Worm (Caenorhabditis elegans) whole organism, L1 larva: ENCODE measurements around the gene F48E3.2.
A peak's percentile ranks its signal among the peaks of the same experiment; 100 is the strongest.

ENCODE experiments used
- C16A3.4 ChIP-seq: fragments of 150-350 bp; optimal IDR thresholded peaks from 2 replicates; lab custom pipeline; 2014; ENCODE audit warnings: missing biosample characterization, missing genetic modification characterization
- C34B4.2 ChIP-seq: sonication (generic microtip); optimal IDR thresholded peaks from 2 replicates; lab custom pipeline; 2017; ENCODE audit warnings: mild to moderate bottlenecking, missing genetic modification characterization, missing compliant biosample characterization
- Y116A8C.19 ChIP-seq: sonication (generic microtip); optimal IDR thresholded peaks from 2 replicates; lab custom pipeline; 2016; ENCODE audit warnings: missing compliant biosample characterization, missing genetic modification characterization, borderline replicate concordance
- ama-1 ChIP-seq: fragments of 150-350 bp; optimal IDR thresholded peaks from 2 replicates; lab custom pipeline; 2014
- ceh-88 ChIP-seq: fragments of 200-800 bp; sonication (Bioruptor generic); IDR thresholded peaks from 2 replicates; pipeline ENCODE4 v1.3.6; 2022; ENCODE audit warnings: missing genetic modification characterization, missing compliant biosample characterization
- ces-1 ChIP-seq: fragments of 150-350 bp; optimal IDR thresholded peaks from 2 replicates; lab custom pipeline; 2014; ENCODE audit warnings: missing biosample characterization, missing genetic modification reagents, missing genetic modification characterization
- efl-1 ChIP-seq, 4 experiments: fragments of 150-350 bp; optimal IDR thresholded peaks in 3 of 4; peaks in 1 of 4; 1 replicate in 1 of 4; 2 replicates in 3 of 4; lab custom pipeline; 2014; ENCODE audit warnings: missing biosample characterization in 2 of 4, missing genetic modification characterization in 2 of 4, missing genetic modification reagents in 2 of 4
- efl-3 ChIP-seq: fragments of 200-800 bp; sonication (Bioruptor generic); optimal IDR thresholded peaks from 2 replicates; lab custom pipeline; 2018; ENCODE audit warnings: mild to moderate bottlenecking, missing genetic modification characterization, missing compliant biosample characterization
- egl-27 ChIP-seq, 2 experiments: fragments of 150-350 bp in 1 of 2; sonication (generic microtip); optimal IDR thresholded peaks; 3 replicates each; lab custom pipeline; 2017 to 2018; ENCODE audit warnings: missing biosample characterization in 2 of 2, missing genetic modification characterization in 2 of 2, missing genetic modification reagents in 2 of 2
- ets-5 ChIP-seq: fragments of 200-800 bp; sonication (Bioruptor generic); IDR thresholded peaks from 2 replicates; pipeline ENCODE4 v1.3.6; 2022; ENCODE audit warnings: missing genetic modification characterization, missing compliant biosample characterization
- fkh-10 ChIP-seq: sonication (generic microtip); optimal IDR thresholded peaks from 2 replicates; lab custom pipeline; 2017; ENCODE audit warnings: missing biosample characterization, missing genetic modification reagents, missing genetic modification characterization
- fkh-4 ChIP-seq: sonication (generic microtip); optimal IDR thresholded peaks from 2 replicates; lab custom pipeline; 2016; ENCODE audit warnings: missing compliant biosample characterization, missing genetic modification characterization, borderline replicate concordance
- fkh-8 ChIP-seq: sonication (generic microtip); optimal IDR thresholded peaks from 2 replicates; lab custom pipeline; 2016; ENCODE audit warnings: mild to moderate bottlenecking, missing genetic modification characterization, missing compliant biosample characterization
- grh-1 ChIP-seq: fragments of 200-800 bp; sonication (Bioruptor generic); IDR thresholded peaks from 2 replicates; pipeline ENCODE4 v1.3.6; 2022; ENCODE audit warnings: missing genetic modification reagents, missing genetic modification characterization, missing compliant biosample characterization
- isw-1 ChIP-seq: fragments of 200-800 bp; sonication (Bioruptor generic); IDR thresholded peaks from 2 replicates; pipeline ENCODE4 v1.3.6; 2022; ENCODE audit warnings: missing genetic modification characterization, missing compliant biosample characterization
- lin-14 ChIP-seq: fragments of 200-800 bp; sonication (Bioruptor generic); optimal IDR thresholded peaks from 2 replicates; lab custom pipeline; 2018; ENCODE audit warnings: mild to moderate bottlenecking, missing genetic modification characterization, moderate library complexity, missing compliant biosample characterization
- mep-1 ChIP-seq: fragments of 150-350 bp; optimal IDR thresholded peaks from 2 replicates; lab custom pipeline; 2014; ENCODE audit warnings: missing biosample characterization, missing genetic modification characterization
- nhr-237 ChIP-seq: fragments of 150-350 bp; optimal IDR thresholded peaks from 2 replicates; lab custom pipeline; 2014; ENCODE audit warnings: missing biosample characterization, missing genetic modification characterization
- pag-3 ChIP-seq: sonication (generic microtip); optimal IDR thresholded peaks from 2 replicates; lab custom pipeline; 2017; ENCODE audit warnings: missing genetic modification characterization, mild to moderate bottlenecking, missing compliant biosample characterization, antibody characterized with exemption, borderline replicate concordance; ENCODE audit not compliant: insufficient read depth
- pax-3 ChIP-seq: fragments of 200-800 bp; sonication (Bioruptor generic); optimal IDR thresholded peaks from 2 replicates; lab custom pipeline; 2018; ENCODE audit warnings: mild to moderate bottlenecking, missing genetic modification characterization, moderate library complexity, missing compliant biosample characterization
- rnt-1 ChIP-seq: sonication (generic microtip); optimal IDR thresholded peaks from 2 replicates; lab custom pipeline; 2016; ENCODE audit warnings: mild to moderate bottlenecking, missing genetic modification characterization, moderate library complexity, missing compliant biosample characterization
- snu-23 ChIP-seq: sonication (generic microtip); optimal IDR thresholded peaks from 2 replicates; lab custom pipeline; 2016; ENCODE audit warnings: missing genetic modification characterization, missing compliant biosample characterization
- sox-4 ChIP-seq: sonication (generic microtip); optimal IDR thresholded peaks from 2 replicates; lab custom pipeline; 2016; ENCODE audit warnings: missing genetic modification characterization, missing compliant biosample characterization
- zag-1 ChIP-seq: fragments of 150-350 bp; optimal IDR thresholded peaks from 2 replicates; lab custom pipeline; 2014; ENCODE audit warnings: missing biosample characterization, missing genetic modification characterization
- ztf-4 ChIP-seq: fragments of 150-350 bp; optimal IDR thresholded peaks from 2 replicates; lab custom pipeline; 2014; ENCODE audit warnings: missing biosample characterization, missing genetic modification characterization

F48E3.2 gene

DNA sequence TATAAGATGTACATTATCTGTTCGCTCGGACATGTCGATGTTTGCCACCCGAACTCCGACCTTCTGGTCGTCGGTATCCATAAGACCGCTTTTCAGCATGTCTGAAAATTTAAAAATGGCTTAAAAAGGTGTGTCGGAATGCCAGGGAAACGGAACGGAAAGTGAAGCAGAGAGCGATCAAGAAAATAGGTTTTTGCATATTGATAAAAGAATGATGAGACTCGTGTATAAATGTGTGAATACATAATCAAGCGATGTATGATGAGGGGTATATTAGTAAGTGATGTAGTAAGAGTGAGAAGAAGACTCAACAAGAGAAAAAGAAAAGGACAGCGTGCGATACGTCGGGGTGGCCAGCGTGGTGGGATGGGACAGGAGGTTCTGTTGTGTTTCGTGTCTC is 50.4 kb downstream of the F48E3.2 start, which contains the start of gene acl-12:
Gene acl-12 (minus strand): TSS at position 101 of the 400 bp plus-strand sequence.
- no peak for TF ChIP-seq pax-3 (tag; lab: Kevin White, UChicago)
- TF ChIP-seq mep-1 (tag; lab: Kevin White, UChicago), result peak; percentile 1
- TF ChIP-seq egl-27 (tag; optimal IDR thresholded peaks at IDR 0.05; lab: Kevin White, UChicago), result no peak
- no peak for TF ChIP-seq efl-1 (optimal IDR thresholded peaks at IDR 0.05; lab: Kevin White, UChicago)
- TF ChIP-seq efl-1 (GFP tag; optimal IDR thresholded peaks at IDR 0.05 in 1 of 2; lab: Kevin White, UChicago), result no peak
- TF ChIP-seq pag-3 (tag; lab: Kevin White, UChicago), result no peak
- no peak for TF ChIP-seq isw-1 (GFP tag; lab: Robert Waterston, UW)
- TF ChIP-seq fkh-4 (tag; lab: Kevin White, UChicago), result no peak
- no peak for TF ChIP-seq ama-1
- TF ChIP-seq efl-3, result no peak
- TF ChIP-seq lin-14 (GFP tag; lab: Kevin White, UChicago), result peak; percentile 46
- TF ChIP-seq sox-4 (tag; lab: Kevin White, UChicago), result no peak
- TF ChIP-seq ztf-4 (tag; lab: Kevin White, UChicago), result no peak
- TF ChIP-seq nhr-237, result no peak
- no peak for TF ChIP-seq zag-1 (tag; lab: Kevin White, UChicago)
- TF ChIP-seq rnt-1 (tag; lab: Kevin White, UChicago), result peak; percentile 32
- no peak for TF ChIP-seq fkh-10 (GFP tag; lab: Kevin White, UChicago)
- no peak for TF ChIP-seq ets-5
- TF ChIP-seq snu-23 (GFP tag; lab: Kevin White, UChicago), result peak; percentile 28
- no peak for TF ChIP-seq ceh-88 (GFP tag; lab: Robert Waterston, UW)
- TF ChIP-seq fkh-8 (tag; lab: Kevin White, UChicago), result no peak
- no peak for TF ChIP-seq C16A3.4
- no peak for TF ChIP-seq C34B4.2
- TF ChIP-seq grh-1 (GFP tag; lab: Robert Waterston, UW), result no peak
- no peak for TF ChIP-seq Y116A8C.19 (tag; lab: Kevin White, UChicago)
- no peak for TF ChIP-seq ces-1
